Worm (Caenorhabditis elegans) whole organism, dauer: ENCODE results near the gene C52E2.3.

ENCODE experiments used
- unc-62 ChIP-seq: sonication (generic microtip); optimal IDR thresholded peaks from 2 replicates; lab custom pipeline; 2017; ENCODE audit warnings: missing biosample characterization, missing genetic modification reagents, missing genetic modification characterization

Gene C52E2.3

ce11 chrII:1893912-1894311, 42.9 kb downstream of the C52E2.3 start, which contains the start of gene C16C4.1:
Gene C16C4.1 (plus strand): TSS chrII:1894212.
- no peak for TF ChIP-seq unc-62 (GFP tag; lab: Kevin White, UChicago)

DNA sequence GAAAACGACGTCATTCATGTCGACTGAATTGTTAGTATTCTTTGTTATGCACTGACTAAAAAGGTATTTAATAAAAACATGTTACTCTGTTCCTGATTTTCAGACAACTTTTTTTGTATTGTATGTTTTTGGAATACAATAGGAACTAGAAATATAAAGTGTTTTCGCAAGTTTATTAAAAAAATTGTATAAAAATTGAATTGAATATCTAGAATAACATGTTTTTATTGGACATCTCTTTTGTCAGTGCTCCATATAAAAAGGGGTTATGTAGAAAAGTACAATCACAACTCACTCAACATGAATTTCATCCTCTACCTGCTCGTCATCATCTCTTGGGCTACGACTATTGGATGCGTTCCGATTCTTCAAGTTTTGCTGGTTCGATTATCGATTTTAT, 44.2 kb downstream of the C52E2.3 start, which contains the start of gene C46F9.5:
C46F9.5 (plus strand) TSS at position 301 of the 400 bp plus-strand sequence.
- TF ChIP-seq unc-62 (GFP tag; lab: Kevin White, UChicago): no peak

ce11 chrII:1895762-1896161, 44.7 kb downstream of the C52E2.3 start, which contains the start of gene math-25:
Gene math-25 (plus strand): TSS chrII:1896062.
- no peak for TF ChIP-seq unc-62 (GFP tag; lab: Kevin White, UChicago)

DNA sequence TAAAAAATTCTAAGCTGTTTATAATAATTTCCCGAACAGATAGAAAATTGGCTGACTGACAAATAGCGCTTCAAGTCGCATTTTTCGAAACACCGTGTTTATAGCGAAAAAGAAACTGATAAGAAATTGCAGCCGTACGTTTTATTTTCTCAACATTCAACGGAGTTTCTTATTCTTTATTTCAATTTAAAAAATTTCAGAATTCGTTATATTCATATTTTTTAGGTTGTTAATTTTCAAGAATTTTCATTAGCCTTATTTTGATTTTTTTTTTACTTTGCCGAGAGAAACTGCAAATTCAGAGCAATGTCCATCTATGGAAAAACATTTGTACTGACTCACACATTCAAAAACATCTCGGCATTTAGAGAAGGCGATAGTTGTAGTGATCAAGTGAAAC, 46.9 kb downstream of the C52E2.3 start, which contains the start of gene C46F9.6:
C46F9.6 (plus strand) TSS at position 301 of the 400 bp plus-strand sequence.
- TF ChIP-seq unc-62 (GFP tag; lab: Kevin White, UChicago): no peak

ce11 chrII:1899934-1900333, 48.9 kb downstream of the C52E2.3 start, which contains the start of gene math-24:
Gene math-24 (plus strand): TSS chrII:1900234.
- TF ChIP-seq unc-62 (GFP tag; lab: Kevin White, UChicago): no peak

ce11 chrII:1901981-1902380, 50.9 kb downstream of the C52E2.3 start, which contains the start of gene math-23:
Gene math-23 (plus strand): TSS chrII:1902281.
- TF ChIP-seq unc-62 (GFP tag; lab: Kevin White, UChicago): no peak
